Worm (Caenorhabditis elegans): ENCODE data around the gene nth-1.

ce11 chrIII:4294153-4294862, at the start of gene nth-1, which contains the start of gene R10E4.7:
- TF ChIP-seq nhr-237 (tag; optimal IDR thresholded peaks at IDR 0.05), result no peak
- TF ChIP-seq nhr-12 (tag; optimal IDR thresholded peaks at IDR 0.05), result no peak
- no peak for TF ChIP-seq ztf-4 (tag; optimal IDR thresholded peaks at IDR 0.05)
- no peak for TF ChIP-seq skn-1 (tag; optimal IDR thresholded peaks at IDR 0.05)
- no peak for TF ChIP-seq ama-1 (optimal IDR thresholded peaks at IDR 0.05)

Data from whole organism, L1 larva.